Fruit fly (Drosophila melanogaster): ENCODE results near the gene CG6664.

CG6664 gene

dm6 chr3L:16974645-16975151 is 41.3 kb downstream of the CG6664 start (continued):
- TF ChIP-seq MBD-R2 (GFP tag; IDR thresholded peaks at IDR 0.05) (no peak), CG10462 (GFP tag; optimal IDR thresholded peaks at IDR 0.05) (no peak), CG10565 (GFP tag; optimal IDR thresholded peaks at IDR 0.05) (no peak), wek (GFP tag; optimal IDR thresholded peaks at IDR 0.05) (peak; percentile 6), CG3407 (GFP tag; optimal IDR thresholded peaks at IDR 0.05) (no peak), stc (GFP tag; IDR thresholded peaks at IDR 0.05) (no peak), jumu (GFP tag; optimal IDR thresholded peaks at IDR 0.05) (no peak), slou (GFP tag; optimal IDR thresholded peaks at IDR 0.05) (no peak), vvl (GFP tag; IDR thresholded peaks at IDR 0.05) (peak; percentile 32; the same call in 1 of the 2 replicates), hth (optimal IDR thresholded peaks at IDR 0.05) (no peak), Jarid2 (GFP tag; optimal IDR thresholded peaks at IDR 0.05) (no peak), Sox102F (GFP tag; optimal IDR thresholded peaks at IDR 0.05) (peak; percentile 15), CG8765 (GFP tag; IDR thresholded peaks at IDR 0.05) (no peak), HLHmδ (GFP tag; optimal IDR thresholded peaks at IDR 0.05) (no peak), Awh (GFP tag; IDR thresholded peaks at IDR 0.05) (no peak), CG18011 (GFP tag; optimal IDR thresholded peaks at IDR 0.05) (no peak), pan (optimal IDR thresholded peaks at IDR 0.05) (no peak), pan (GFP tag; optimal IDR thresholded peaks at IDR 0.05 in 1 of 2, IDR thresholded peaks at IDR 0.05 in 1 of 2) (peak in 1 of 2 experiments; percentile 14), CG7987 (GFP tag; optimal IDR thresholded peaks at IDR 0.05) (no peak), CG12219 (GFP tag; optimal IDR thresholded peaks at IDR 0.05) (no peak), Max (GFP tag; optimal IDR thresholded peaks at IDR 0.05) (no peak), hkb (optimal IDR thresholded peaks at IDR 0.05) (no peak), hkb (GFP tag; IDR thresholded peaks at IDR 0.05) (peak; percentile 47; the same call in 1 of the 2 replicates), chm (GFP tag; IDR thresholded peaks at IDR 0.05) (no peak), zf30C (GFP tag; optimal IDR thresholded peaks at IDR 0.05) (no peak), Fer3 (tag; optimal IDR thresholded peaks at IDR 0.05) (peak; percentile 24), CG7786 (GFP tag; optimal IDR thresholded peaks at IDR 0.05) (no peak), CG4360 (GFP tag; IDR thresholded peaks at IDR 0.05) (no peak), ken (GFP tag; IDR thresholded peaks at IDR 0.05) (no peak), BtbVII (GFP tag; optimal IDR thresholded peaks at IDR 0.05) (no peak), Ets65A (GFP tag) (no peak), zfh1 (GFP tag; IDR thresholded peaks at IDR 0.05) (no peak), CG8089 (GFP tag; optimal IDR thresholded peaks at IDR 0.05) (no peak), CG10654 (GFP tag; optimal IDR thresholded peaks at IDR 0.05) (no peak), CG32767 (GFP tag; IDR thresholded peaks at IDR 0.05) (no peak), kay (GFP tag; optimal IDR thresholded peaks at IDR 0.05) (no peak), hb (GFP tag; IDR thresholded peaks at IDR 0.05; ENCODE audit: partially characterized antibody) (no peak), fd102C (GFP tag; optimal IDR thresholded peaks at IDR 0.05) (no peak), Camta (GFP tag; optimal IDR thresholded peaks at IDR 0.05) (no peak), knrl (GFP tag; IDR thresholded peaks at IDR 0.05; ENCODE audit: partially characterized antibody) (no peak), Gug (GFP tag; IDR thresholded peaks at IDR 0.05) (no peak), fd3F (GFP tag; optimal IDR thresholded peaks at IDR 0.05) (no peak), sima (GFP tag; optimal IDR thresholded peaks at IDR 0.05) (no peak), CG7271 (tag; optimal IDR thresholded peaks at IDR 0.05) (no peak), inv (GFP tag; IDR thresholded peaks at IDR 0.05; ENCODE audit: partially characterized antibody) (no peak), CG2678 (tag; optimal IDR thresholded peaks at IDR 0.05) (peak; percentile 35), sd (tag; optimal IDR thresholded peaks at IDR 0.05) (no peak), CG33557 (GFP tag; optimal IDR thresholded peaks at IDR 0.05) (no peak), CG11723 (GFP tag; optimal IDR thresholded peaks at IDR 0.05) (no peak), vnd (GFP tag; IDR thresholded peaks at IDR 0.05; ENCODE audit: partially characterized antibody) (no peak), dm (GFP tag; optimal IDR thresholded peaks at IDR 0.05) (no peak), CG6813 (GFP tag; optimal IDR thresholded peaks at IDR 0.05) (peak; percentile 15)
